Fruit fly (Drosophila melanogaster): ENCODE data around the gene mei-217.

- TF ChIP-seq pzg (GFP tag; optimal IDR thresholded peaks at IDR 0.05) (no peak), CG15696 (tag; optimal IDR thresholded peaks at IDR 0.05) (no peak), CG11456 (GFP tag; IDR thresholded peaks at IDR 0.05) (no peak), CG11696 (GFP tag; IDR thresholded peaks at IDR 0.05) (no peak), CG18011 (GFP tag; optimal IDR thresholded peaks at IDR 0.05) (no peak), ind (GFP tag; optimal IDR thresholded peaks at IDR 0.05) (no peak), Nf-YA (GFP tag; IDR thresholded peaks at IDR 0.05) (no peak), NFAT (GFP tag; IDR thresholded peaks at IDR 0.05) (no peak), ttk (GFP tag; IDR thresholded peaks at IDR 0.05) (no peak), bcd (GFP tag; optimal IDR thresholded peaks at IDR 0.05) (no peak), CG2678 (tag; optimal IDR thresholded peaks at IDR 0.05) (no peak), abd-A (tag; optimal IDR thresholded peaks at IDR 0.05) (no peak)
These were observed 37.7 kb upstream of the mei-217 start for dm6 chrX:17180523-17180922.
